2 worm cellular contexts compared by ENCODE assay signal in the genomic region with DNA sequence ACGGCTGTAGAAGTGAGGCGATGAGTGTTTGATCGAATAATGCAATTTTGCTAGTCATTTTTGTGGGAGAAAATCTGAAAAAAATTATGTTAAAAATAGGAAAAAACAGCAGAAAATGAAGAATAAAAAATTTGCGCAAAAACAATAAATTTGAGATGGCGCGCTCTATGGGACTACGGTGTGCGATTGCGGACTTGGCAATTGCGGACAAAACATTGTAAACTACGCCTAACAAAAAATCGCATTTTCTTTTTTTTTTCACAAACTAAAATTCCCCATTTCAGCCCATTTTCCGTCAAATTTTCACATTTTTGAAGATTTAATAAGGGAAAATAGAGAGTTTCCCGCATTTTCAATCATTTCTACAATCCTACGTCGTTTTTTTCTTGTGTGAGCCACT.
TF ChIP-seq lines count a peak whose summit lies in the region.

A gene (minus strand): TSS at position 80 of the 400 bp plus-strand sequence.
A gene (plus strand): TSS at position 256 of the 400 bp plus-strand sequence.

TF ChIP-seq in whole organism, L4 larva, 104 proteins besides CTCF, POLR2A, EP300 and RAD21 (continued from another document):
- TF ChIP-seq unc-62 (GFP tag; optimal IDR thresholded peaks at IDR 0.05 in 1 of 2; lab: Kevin White, UChicago), result peak in 1 of 2 experiments; percentile 40
- no peak for TF ChIP-seq unc-62 (tag; optimal IDR thresholded peaks at IDR 0.05; lab: Kevin White, UChicago)
- TF ChIP-seq aly-2 (tag; optimal IDR thresholded peaks at IDR 0.05; lab: Kevin White, UChicago), result no peak
- TF ChIP-seq rbr-2 (tag; optimal IDR thresholded peaks at IDR 0.05; lab: Kevin White, UChicago), result peak; percentile 19
- TF ChIP-seq Y5F2A.4 (GFP tag; optimal IDR thresholded peaks at IDR 0.05; lab: Kevin White, UChicago), result no peak
- peak; percentile 57 for TF ChIP-seq mep-1 (tag; optimal IDR thresholded peaks at IDR 0.05; lab: Kevin White, UChicago)
- TF ChIP-seq lsy-2 (tag; optimal IDR thresholded peaks at IDR 0.05; lab: Kevin White, UChicago), result peak; percentile 92 to 99
- TF ChIP-seq nhr-11 (tag; optimal IDR thresholded peaks at IDR 0.05; lab: Kevin White, UChicago), result peak; percentile 13
- no peak for TF ChIP-seq nhr-42 (GFP tag; IDR thresholded peaks at IDR 0.05; lab: Robert Waterston, UW)
- peak; percentile 21 for TF ChIP-seq nhr-6 (tag; optimal IDR thresholded peaks at IDR 0.05; lab: Kevin White, UChicago)
- TF ChIP-seq unc-130 (GFP tag; optimal IDR thresholded peaks at IDR 0.05; lab: Kevin White, UChicago), result peak; percentile 44
- peak; percentile 67 for TF ChIP-seq lin-38 (GFP tag; IDR thresholded peaks at IDR 0.05; lab: Robert Waterston, UW)

TF ChIP-seq in whole organism, mixed stage, embryonic, 35 proteins besides CTCF, POLR2A, EP300 and RAD21 (continued from another document):
- TF ChIP-seq lin-13 (tag; optimal IDR thresholded peaks at IDR 0.05; lab: Kevin White, UChicago) (no peak), unc-39 (tag; optimal IDR thresholded peaks at IDR 0.05; lab: Kevin White, UChicago) (no peak)
TF ChIP-seq in whole organism, mixed stage, embryonic: peak in this region for 9.
